Worm (Caenorhabditis elegans) whole organism, L1 larva: ENCODE results near the gene rbc-1.

Source experiments
- aly-2 ChIP-seq: fragments of 150-350 bp; optimal IDR thresholded peaks from 2 replicates; lab custom pipeline; 2014; ENCODE audit warnings: missing biosample characterization, missing genetic modification characterization
- blmp-1 ChIP-seq: fragments of 150-350 bp; optimal IDR thresholded peaks from 2 replicates; lab custom pipeline; 2014; ENCODE audit warnings: missing biosample characterization, missing genetic modification characterization
- fkh-4 ChIP-seq: sonication (generic microtip); optimal IDR thresholded peaks from 2 replicates; lab custom pipeline; 2016; ENCODE audit warnings: missing compliant biosample characterization, missing genetic modification characterization, borderline replicate concordance
- fos-1 ChIP-seq: fragments of 150-350 bp; optimal IDR thresholded peaks from 2 replicates; lab custom pipeline; 2014; ENCODE audit warnings: missing biosample characterization, missing genetic modification characterization
- lin-35 ChIP-seq, 2 experiments: fragments of 150-350 bp; optimal IDR thresholded peaks; 2 replicates each; lab custom pipeline; 2014; ENCODE audit warnings: missing biosample characterization in 2 of 2, missing genetic modification characterization in 2 of 2, missing genetic modification reagents in 2 of 2
- nhr-11 ChIP-seq: fragments of 150-350 bp; optimal IDR thresholded peaks from 2 replicates; lab custom pipeline; 2014; ENCODE audit warnings: missing biosample characterization, missing genetic modification characterization
- nhr-71 ChIP-seq: sonication (generic microtip); optimal IDR thresholded peaks from 2 replicates; lab custom pipeline; 2016; ENCODE audit warnings: mild to moderate bottlenecking, missing genetic modification characterization, moderate library complexity, missing compliant biosample characterization
- nhr-76 ChIP-seq: sonication (generic microtip); optimal IDR thresholded peaks from 2 replicates; lab custom pipeline; 2017; ENCODE audit warnings: missing biosample characterization, missing genetic modification characterization
- nhr-77 ChIP-seq: fragments of 150-350 bp; optimal IDR thresholded peaks from 2 replicates; lab custom pipeline; 2014; ENCODE audit warnings: missing biosample characterization, missing genetic modification characterization
- pqm-1 ChIP-seq: sonication (generic microtip); optimal IDR thresholded peaks from 3 replicates; lab custom pipeline; 2017; ENCODE audit warnings: missing biosample characterization, missing genetic modification characterization
- rnt-1 ChIP-seq: sonication (generic microtip); optimal IDR thresholded peaks from 2 replicates; lab custom pipeline; 2016; ENCODE audit warnings: mild to moderate bottlenecking, missing genetic modification characterization, moderate library complexity, missing compliant biosample characterization
- snpc-4 ChIP-seq: fragments of 150-350 bp; optimal IDR thresholded peaks from 2 replicates; lab custom pipeline; 2014; ENCODE audit warnings: missing biosample characterization, missing genetic modification characterization

DNA sequence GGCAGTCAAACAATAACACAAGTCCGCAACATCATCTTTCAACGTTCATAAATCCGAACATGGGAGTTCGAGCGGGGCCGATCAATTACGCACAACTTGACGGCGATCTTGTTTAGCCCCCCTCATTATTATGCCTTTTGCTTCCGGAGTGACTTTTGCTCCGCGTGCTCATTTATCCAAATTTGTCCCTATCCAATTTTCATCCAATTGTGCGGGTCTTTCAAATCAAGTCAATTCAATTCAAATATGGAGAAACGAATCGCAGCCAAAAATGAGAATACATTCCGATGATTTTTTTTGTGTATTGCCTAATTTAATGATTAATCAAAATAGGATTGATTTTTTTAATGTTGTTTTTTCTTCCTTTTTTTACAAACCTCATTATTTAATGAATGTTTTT lies 51.3 kb downstream of the rbc-1 start:
- TF ChIP-seq snpc-4 (no peak), nhr-11 (tag; lab: Kevin White, UChicago) (no peak), aly-2 (tag; lab: Kevin White, UChicago) (no peak), lin-35 (GFP tag; optimal IDR thresholded peaks at IDR 0.05; lab: Kevin White, UChicago) (no peak), rnt-1 (no peak), pqm-1 (no peak), nhr-76 (tag; lab: Kevin White, UChicago) (no peak), fos-1 (tag; lab: Kevin White, UChicago) (no peak), fkh-4 (no peak), blmp-1 (tag; lab: Kevin White, UChicago) (no peak), nhr-71 (tag; lab: Kevin White, UChicago) (no peak), nhr-77 (tag; lab: Kevin White, UChicago) (no peak)
